Worm (Caenorhabditis elegans): ENCODE measurements around the gene srx-16.

The srx-16 gene

DNA sequence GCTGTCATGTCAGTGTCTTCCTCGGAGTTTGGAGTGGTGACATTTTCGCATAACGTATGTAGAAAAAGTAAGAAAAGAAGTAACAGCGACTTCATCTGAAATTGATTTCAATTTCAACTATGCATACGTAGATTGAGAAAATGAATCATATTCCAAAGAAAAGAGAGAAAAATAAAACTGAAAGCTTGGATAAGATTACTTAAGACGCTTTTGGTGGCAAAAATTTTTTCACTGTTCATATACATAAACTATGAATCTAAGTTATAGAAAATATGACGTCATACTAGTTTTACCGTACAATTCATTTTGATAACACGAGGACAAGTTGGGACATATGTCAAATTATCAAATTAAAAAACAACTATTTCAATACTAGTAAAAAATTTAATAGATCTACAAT lies 41.9 kb upstream of the srx-16 start, which contains the start of gene lipl-6:
TSS of gene lipl-6 (minus strand) at position 101 of the 400 bp plus-strand sequence.
- TF ChIP-seq hlh-6 (tag; optimal IDR thresholded peaks at IDR 0.05) (no peak), rnt-1 (tag; optimal IDR thresholded peaks at IDR 0.05) (no peak), unc-86 (tag; optimal IDR thresholded peaks at IDR 0.05) (no peak), nfya-1 (tag; optimal IDR thresholded peaks at IDR 0.05) (no peak), mec-3 (tag; optimal IDR thresholded peaks at IDR 0.05; ENCODE audit: borderline replicate concordance) (no peak), sox-2 (GFP tag; IDR thresholded peaks at IDR 0.05) (no peak), npax-4 (tag; optimal IDR thresholded peaks at IDR 0.05) (no peak), T23F11.4 (GFP tag; optimal IDR thresholded peaks at IDR 0.05) (no peak), ceh-31 (tag; optimal IDR thresholded peaks at IDR 0.05) (no peak), F13H6.1 (tag; optimal IDR thresholded peaks at IDR 0.05) (no peak), ahr-1 (tag; optimal IDR thresholded peaks at IDR 0.05) (no peak), ttx-3 (tag; optimal IDR thresholded peaks at IDR 0.05) (no peak), gmeb-2 (tag; optimal IDR thresholded peaks at IDR 0.05) (no peak), C38D4.7 (GFP tag; optimal IDR thresholded peaks at IDR 0.05) (no peak), ets-4 (tag; optimal IDR thresholded peaks at IDR 0.05) (no peak)

DNA sequence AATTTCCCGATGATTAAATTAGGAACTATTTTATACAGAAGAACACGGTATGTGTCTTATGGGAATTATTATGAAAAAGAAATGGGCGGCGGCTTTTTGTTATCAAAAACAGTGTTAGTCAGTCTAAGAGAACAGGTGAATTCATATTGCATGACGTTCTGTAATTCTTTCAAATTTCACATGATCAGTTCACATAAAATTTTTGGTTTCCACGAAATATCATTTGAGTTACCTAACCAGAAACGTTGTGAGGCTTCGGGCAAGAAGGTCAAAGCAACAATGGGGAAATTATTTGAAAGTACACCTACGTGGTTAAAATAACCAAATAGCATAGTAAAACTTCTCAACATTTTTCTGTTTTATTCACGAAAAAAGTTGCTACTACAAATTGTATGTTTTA lies 40.3 kb upstream of the srx-16 start, which contains the start of gene Y57E12B.10:
TSS of gene Y57E12B.10 (minus strand) at position 101 of the 400 bp plus-strand sequence.
- TF ChIP-seq unc-55 (GFP tag; optimal IDR thresholded peaks at IDR 0.05) (no peak), C38D4.7 (GFP tag; optimal IDR thresholded peaks at IDR 0.05) (no peak), zip-5 (tag; optimal IDR thresholded peaks at IDR 0.05) (no peak), che-1 (tag; optimal IDR thresholded peaks at IDR 0.05) (no peak), ceh-45 (GFP tag; IDR thresholded peaks at IDR 0.05) (no peak), pat-9 (tag; optimal IDR thresholded peaks at IDR 0.05) (no peak), ceh-31 (tag; optimal IDR thresholded peaks at IDR 0.05) (no peak), eyg-1 (tag; optimal IDR thresholded peaks at IDR 0.05) (no peak), pax-1 (tag; optimal IDR thresholded peaks at IDR 0.05) (no peak), nhr-232 (tag; optimal IDR thresholded peaks at IDR 0.05) (no peak)

DNA sequence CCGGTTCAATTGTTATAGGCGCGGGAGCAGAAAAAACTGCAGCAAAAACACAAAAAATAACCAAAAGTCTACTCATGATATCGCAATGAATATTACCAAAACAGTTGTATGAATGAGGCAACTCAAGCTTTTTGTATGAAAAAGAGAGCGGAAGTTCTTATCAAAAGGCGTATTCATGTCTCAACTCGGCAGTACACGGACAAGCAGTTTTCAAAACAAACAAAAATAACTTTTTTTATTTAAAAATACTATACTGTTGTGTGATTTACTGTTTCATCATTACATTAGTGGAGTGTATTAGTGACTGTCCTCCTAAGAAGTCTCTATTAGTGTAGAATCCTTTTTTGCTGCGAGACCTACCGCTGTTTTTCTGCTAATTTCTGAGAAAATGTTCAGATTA lies 28.7 kb upstream of the srx-16 start, which contains the start of gene Y57E12B.4:
TSS of gene Y57E12B.4 (minus strand) at position 101 of the 400 bp plus-strand sequence.
- TF ChIP-seq pqm-1 (tag; optimal IDR thresholded peaks at IDR 0.05) (no peak), unc-55 (GFP tag; optimal IDR thresholded peaks at IDR 0.05) (no peak), gmeb-2 (tag; optimal IDR thresholded peaks at IDR 0.05) (no peak), lim-6 (tag; optimal IDR thresholded peaks at IDR 0.05) (no peak), unc-3 (GFP tag; conservative IDR thresholded peaks at IDR 0.05) (no peak), unc-3 (tag; optimal IDR thresholded peaks at IDR 0.05) (no peak), tbx-7 (tag; optimal IDR thresholded peaks at IDR 0.05) (no peak), mec-3 (tag; optimal IDR thresholded peaks at IDR 0.05; ENCODE audit: borderline replicate concordance) (no peak), dmd-4 (tag; optimal IDR thresholded peaks at IDR 0.05; ENCODE audit: borderline replicate concordance) (no peak), F13H6.1 (tag; optimal IDR thresholded peaks at IDR 0.05) (no peak), sdc-2 (tag; optimal IDR thresholded peaks at IDR 0.05) (no peak), hlh-8 (tag; optimal IDR thresholded peaks at IDR 0.05) (no peak), elt-4 (tag; optimal IDR thresholded peaks at IDR 0.05) (no peak), rnt-1 (tag; optimal IDR thresholded peaks at IDR 0.05) (no peak), fkh-6 (tag; optimal IDR thresholded peaks at IDR 0.05) (no peak), sox-2 (GFP tag; IDR thresholded peaks at IDR 0.05) (no peak), madf-2 (tag; optimal IDR thresholded peaks at IDR 0.05) (no peak), odd-2 (tag; optimal IDR thresholded peaks at IDR 0.05) (no peak), fax-1 (tag; optimal IDR thresholded peaks at IDR 0.05) (no peak)

DNA sequence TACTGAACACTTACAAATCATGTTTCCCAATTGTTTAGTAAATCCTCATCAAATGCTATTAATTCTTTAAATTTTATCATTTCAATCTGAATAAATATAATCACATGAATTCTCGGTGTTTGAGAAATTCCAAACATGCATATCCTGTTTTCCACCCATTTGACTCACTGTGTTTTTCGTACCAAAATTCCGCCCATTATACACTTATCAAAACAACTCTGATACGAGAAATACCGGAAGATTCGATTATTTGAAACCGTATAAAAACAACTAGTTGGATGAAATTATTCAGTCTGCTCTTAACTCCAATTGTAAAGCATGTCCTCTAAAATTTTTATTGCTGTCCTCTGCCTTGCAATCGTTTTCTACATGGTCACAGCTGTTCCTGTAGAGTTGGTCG lies 27.9 kb upstream of the srx-16 start, which contains the start of gene Y57E12B.1:
TSS of gene Y57E12B.1 (plus strand) at position 301 of the 400 bp plus-strand sequence.
- no peak for TF ChIP-seq ceh-18 (tag; optimal IDR thresholded peaks at IDR 0.05)
- TF ChIP-seq sdc-2 (tag; optimal IDR thresholded peaks at IDR 0.05): no peak
- TF ChIP-seq fkh-10 (GFP tag; optimal IDR thresholded peaks at IDR 0.05): no peak
- no peak for TF ChIP-seq lin-11 (tag; optimal IDR thresholded peaks at IDR 0.05)
- TF ChIP-seq pros-1 (tag; optimal IDR thresholded peaks at IDR 0.05): no peak
